Fruit fly (Drosophila melanogaster): ENCODE measurements around the gene CG43773.

The CG43773 gene

DNA sequence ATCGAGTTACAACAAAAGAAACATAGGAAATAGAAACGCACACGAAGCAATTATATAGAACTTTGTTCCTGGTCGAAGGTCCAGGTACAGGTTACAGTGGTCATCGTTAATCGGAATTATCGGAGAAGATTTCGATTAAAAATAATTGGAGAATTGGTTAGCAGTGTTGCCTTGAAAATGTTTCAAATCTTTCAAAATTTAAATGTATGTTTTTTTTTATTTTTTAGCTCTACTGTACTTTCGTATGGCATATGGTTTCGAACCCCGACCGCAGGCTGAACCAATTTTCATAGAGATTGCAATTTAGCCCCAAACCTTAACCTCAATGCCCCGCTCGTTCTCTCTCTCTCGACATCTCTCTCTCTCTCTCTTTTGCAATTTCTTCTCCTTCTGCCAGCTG, 20.5 kb downstream of the CG43773 start:
- TF ChIP-seq CG12605 (GFP tag; IDR thresholded peaks at IDR 0.05) = no peak
- 0 out of 2 replicates have a peak, but pooled peaks have one; percentile 21 for TF ChIP-seq rn (GFP tag; IDR thresholded peaks at IDR 0.05)
- TF ChIP-seq Pif1A (GFP tag; optimal IDR thresholded peaks at IDR 0.05) = no peak
- TF ChIP-seq CG14655 (GFP tag; optimal IDR thresholded peaks at IDR 0.05) = peak; percentile 61
- peak; percentile 68 for TF ChIP-seq CG4496 (GFP tag; IDR thresholded peaks at IDR 0.05)
- peak; percentile 64 for TF ChIP-seq CG17806 (tag; optimal IDR thresholded peaks at IDR 0.05)
- TF ChIP-seq CG13204 (GFP tag; optimal IDR thresholded peaks at IDR 0.05) = no peak
- TF ChIP-seq EcR (GFP tag; optimal IDR thresholded peaks at IDR 0.05) = peak; percentile 69
- TF ChIP-seq CG10348 (GFP tag; IDR thresholded peaks at IDR 0.05) = no peak
- TF ChIP-seq CG8159 (tag; optimal IDR thresholded peaks at IDR 0.05) = peak; percentile 49
- peak; percentile 24 for TF ChIP-seq gl (tag; optimal IDR thresholded peaks at IDR 0.05)
- peak; percentile 20 for TF ChIP-seq D1 (tag; optimal IDR thresholded peaks at IDR 0.05)
- TF ChIP-seq fd96Ca (GFP tag; IDR thresholded peaks at IDR 0.05) = peak; percentile 66
- no peak for TF ChIP-seq Snoo (tag; optimal IDR thresholded peaks at IDR 0.05)
- TF ChIP-seq CG34367 (tag; optimal IDR thresholded peaks at IDR 0.05) = peak; percentile 53
- no peak for TF ChIP-seq CG32121 (GFP tag; IDR thresholded peaks at IDR 0.05)
- TF ChIP-seq CG15710 (tag; optimal IDR thresholded peaks at IDR 0.05) = peak; percentile 64
- peak; percentile 68 for TF ChIP-seq CG9948 (tag; optimal IDR thresholded peaks at IDR 0.05)
- TF ChIP-seq CG8301 (tag; optimal IDR thresholded peaks at IDR 0.05) = peak; percentile 39
- peak; percentile 7 for TF ChIP-seq Pif1B (GFP tag; optimal IDR thresholded peaks at IDR 0.05)
- peak; percentile 16 for TF ChIP-seq Ets98B (GFP tag; IDR thresholded peaks at IDR 0.05)

- TF ChIP-seq CG13204 (GFP tag; optimal IDR thresholded peaks at IDR 0.05) (peak; percentile 11), gl (tag; optimal IDR thresholded peaks at IDR 0.05) (no peak), CG15710 (tag; optimal IDR thresholded peaks at IDR 0.05) (peak; percentile 8), Snoo (tag; optimal IDR thresholded peaks at IDR 0.05) (no peak), EcR (GFP tag; optimal IDR thresholded peaks at IDR 0.05) (peak; percentile 28)
These were observed 21.2 kb downstream of the CG43773 start for dm6 chr2L:4028697-4029096.

DNA sequence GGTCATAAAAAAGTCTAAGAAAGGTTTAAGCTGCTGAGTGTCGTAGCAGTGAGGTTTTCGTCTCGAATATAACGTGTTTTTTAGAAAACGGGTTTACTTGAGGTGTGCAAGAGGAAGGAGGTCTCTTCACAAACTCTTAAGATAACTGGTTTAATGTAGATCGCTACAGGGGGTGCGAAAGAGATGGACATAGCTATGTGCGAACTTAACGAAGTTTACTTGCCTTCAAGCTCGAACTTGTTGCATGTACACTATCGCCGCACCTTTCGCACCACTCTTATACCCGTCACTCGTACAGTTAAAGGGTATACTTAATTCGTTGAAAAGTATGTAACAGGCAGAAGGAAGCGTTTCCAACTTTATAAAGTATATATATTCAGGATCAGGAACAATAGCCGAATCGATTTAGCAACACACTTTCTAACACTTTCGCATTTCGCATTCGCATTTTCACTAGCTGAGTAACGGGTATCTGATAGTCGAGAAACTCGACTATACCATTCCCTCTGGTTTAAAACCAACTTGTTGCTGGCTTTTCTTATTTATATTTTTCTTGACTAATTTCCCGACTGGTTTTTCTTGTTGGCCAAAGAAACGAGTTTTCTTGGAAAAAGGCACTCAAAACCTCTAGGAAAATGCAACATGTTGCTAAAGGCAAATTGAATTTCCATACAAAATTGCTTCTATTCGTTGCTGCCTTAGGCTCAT, 22.9 kb downstream of the CG43773 start:
- peak; percentile 50 for TF ChIP-seq D1 (tag; optimal IDR thresholded peaks at IDR 0.05)
- TF ChIP-seq CG34367 (tag; optimal IDR thresholded peaks at IDR 0.05) = peak; percentile 48
- peak; percentile 85 for TF ChIP-seq Pif1B (GFP tag; optimal IDR thresholded peaks at IDR 0.05)
- no peak for TF ChIP-seq EcR (GFP tag; optimal IDR thresholded peaks at IDR 0.05)
- TF ChIP-seq fd96Ca (GFP tag; IDR thresholded peaks at IDR 0.05) = peak; percentile 99
- peak; percentile 97 for TF ChIP-seq CG14655 (GFP tag; optimal IDR thresholded peaks at IDR 0.05)
- TF ChIP-seq Pif1A (GFP tag; optimal IDR thresholded peaks at IDR 0.05) = peak; percentile 90
- no peak for TF ChIP-seq CG13204 (GFP tag; optimal IDR thresholded peaks at IDR 0.05)
- peak; percentile 69 for TF ChIP-seq CG9948 (tag; optimal IDR thresholded peaks at IDR 0.05)
- TF ChIP-seq Ets98B (GFP tag; IDR thresholded peaks at IDR 0.05) = peak; percentile 98
- TF ChIP-seq CG32121 (GFP tag; IDR thresholded peaks at IDR 0.05) = peak; percentile 98
- peak; percentile 61 for TF ChIP-seq CG15710 (tag; optimal IDR thresholded peaks at IDR 0.05)
- TF ChIP-seq rn (GFP tag; IDR thresholded peaks at IDR 0.05) = peak; percentile 96
- peak; percentile 90 for TF ChIP-seq CG10348 (GFP tag; IDR thresholded peaks at IDR 0.05)
- peak; percentile 71 for TF ChIP-seq CG17806 (tag; optimal IDR thresholded peaks at IDR 0.05)
- peak; percentile 10 for TF ChIP-seq Snoo (tag; optimal IDR thresholded peaks at IDR 0.05)
- peak; percentile 59 for TF ChIP-seq CG8159 (tag; optimal IDR thresholded peaks at IDR 0.05)
- peak; percentile 97 for TF ChIP-seq CG8301 (tag; optimal IDR thresholded peaks at IDR 0.05)
- TF ChIP-seq CG12605 (GFP tag; IDR thresholded peaks at IDR 0.05) = peak; percentile 92
- peak; percentile 99 for TF ChIP-seq CG4496 (GFP tag; IDR thresholded peaks at IDR 0.05)
- TF ChIP-seq gl (tag; optimal IDR thresholded peaks at IDR 0.05) = peak; percentile 24

DNA sequence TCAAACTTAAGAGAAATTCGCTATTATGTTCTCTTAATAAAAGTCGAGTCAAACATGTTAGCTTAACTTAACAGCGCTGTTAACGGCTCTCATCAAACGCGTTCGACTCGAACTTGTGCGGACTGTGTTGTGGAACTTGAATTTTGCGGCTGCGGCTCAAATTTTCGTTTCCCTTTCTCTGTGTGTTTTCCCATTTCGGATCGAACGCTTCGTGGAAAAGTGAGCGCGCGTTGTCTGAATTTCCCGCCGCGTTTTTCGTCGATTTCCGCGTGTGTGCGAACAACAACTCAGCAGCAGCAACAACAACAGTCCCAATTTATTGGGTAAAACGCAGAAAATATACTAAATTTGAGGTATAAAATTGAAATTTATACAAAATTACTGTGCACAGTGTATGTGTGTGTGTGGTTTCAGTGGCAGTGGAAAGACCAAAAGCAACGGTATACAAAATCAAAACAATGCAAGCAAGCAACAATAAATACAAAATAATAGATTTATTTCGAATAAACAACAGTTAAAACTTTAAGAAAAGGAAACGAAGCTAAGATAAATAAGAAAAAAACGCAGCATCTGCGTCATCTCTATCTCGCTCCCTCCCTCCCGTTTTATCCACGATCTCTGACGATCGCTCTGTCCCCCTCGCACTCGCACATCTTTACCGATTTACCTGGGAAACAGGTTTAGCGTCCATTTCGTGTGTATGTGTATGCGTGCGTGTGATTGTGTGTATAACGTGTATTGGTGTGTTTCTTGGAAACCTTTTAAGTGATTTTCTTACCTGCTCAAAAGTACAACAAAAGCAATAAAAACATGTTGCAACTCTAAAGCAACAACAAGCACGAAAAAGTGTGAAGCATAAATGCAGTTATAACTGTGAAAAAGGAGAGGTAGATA, 24.0 kb downstream of the CG43773 start, which contains the start of gene ed:
Gene ed, plus strand, starts transcription at position 175 of the 894 bp plus-strand sequence.
- TF ChIP-seq rn (GFP tag; IDR thresholded peaks at IDR 0.05) (no peak), CG32121 (GFP tag; IDR thresholded peaks at IDR 0.05) (no peak), CG8301 (tag; optimal IDR thresholded peaks at IDR 0.05) (no peak), CG10348 (GFP tag; IDR thresholded peaks at IDR 0.05) (no peak), fd96Ca (GFP tag; IDR thresholded peaks at IDR 0.05) (no peak), Pif1B (GFP tag; optimal IDR thresholded peaks at IDR 0.05) (no peak), CG15710 (tag; optimal IDR thresholded peaks at IDR 0.05) (no peak), CG12605 (GFP tag; IDR thresholded peaks at IDR 0.05) (0 out of 2 replicates have a peak, but pooled peaks have one; percentile 13), CG13204 (GFP tag; optimal IDR thresholded peaks at IDR 0.05) (no peak), CG34367 (tag; optimal IDR thresholded peaks at IDR 0.05) (no peak), Snoo (tag; optimal IDR thresholded peaks at IDR 0.05) (no peak), CG8159 (tag; optimal IDR thresholded peaks at IDR 0.05) (peak; percentile 11), EcR (GFP tag; optimal IDR thresholded peaks at IDR 0.05) (peak; percentile 24), CG17806 (tag; optimal IDR thresholded peaks at IDR 0.05) (no peak), Ets98B (GFP tag; IDR thresholded peaks at IDR 0.05) (no peak; the same call in 1 of the 2 replicates), Pif1A (GFP tag; optimal IDR thresholded peaks at IDR 0.05) (no peak), D1 (tag; optimal IDR thresholded peaks at IDR 0.05) (peak; percentile 3), CG9948 (tag; optimal IDR thresholded peaks at IDR 0.05) (no peak), CG14655 (GFP tag; optimal IDR thresholded peaks at IDR 0.05) (peak; percentile 2), CG4496 (GFP tag; IDR thresholded peaks at IDR 0.05) (no peak), gl (tag; optimal IDR thresholded peaks at IDR 0.05) (peak; percentile 52)
